Worm (Caenorhabditis elegans): ENCODE data around the gene B0034.2.

ce11 chrII:5955638-5956167, 11.5 kb upstream of the B0034.2 start:
- TF ChIP-seq dao-5 (tag; optimal IDR thresholded peaks at IDR 0.05) (no peak), W03F9.2 (tag; optimal IDR thresholded peaks at IDR 0.05) (no peak)

Data from whole organism, L4/young adult.